Fruit fly (Drosophila melanogaster): ENCODE measurements around the gene RpL36A.

The RpL36A gene

dm6 chr2L:7991951-7992350 lies 50.8 kb downstream of the RpL36A start:
- TF ChIP-seq Dif (GFP tag; optimal IDR thresholded peaks at IDR 0.05; ENCODE audit: partially characterized antibody) (no peak), br (GFP tag; optimal IDR thresholded peaks at IDR 0.05) (peak; percentile 60), sv (GFP tag; optimal IDR thresholded peaks at IDR 0.05) (no peak), foxo (GFP tag; optimal IDR thresholded peaks at IDR 0.05) (peak in 1 of 2 experiments; percentile 41), brk (GFP tag; optimal IDR thresholded peaks at IDR 0.05) (peak; percentile 46), CG9705 (GFP tag; optimal IDR thresholded peaks at IDR 0.05) (peak; percentile 16), CG32264 (GFP tag; optimal IDR thresholded peaks at IDR 0.05) (peak; percentile 28), dmrt93B (GFP tag; optimal IDR thresholded peaks at IDR 0.05) (peak; percentile 15), Sp1 (GFP tag; optimal IDR thresholded peaks at IDR 0.05) (peak; percentile 77), psq (GFP tag; optimal IDR thresholded peaks at IDR 0.05) (peak; percentile 52), OdsH (GFP tag; optimal IDR thresholded peaks at IDR 0.05) (peak; percentile 78), Rel (GFP tag; optimal IDR thresholded peaks at IDR 0.05) (no peak), Rel (tag; optimal IDR thresholded peaks at IDR 0.05) (peak; percentile 55), HLH106 (tag; optimal IDR thresholded peaks at IDR 0.05) (peak; percentile 75), Hnf4 (GFP tag; optimal IDR thresholded peaks at IDR 0.05) (peak; percentile 61), ey (GFP tag; optimal IDR thresholded peaks at IDR 0.05) (peak; percentile 73), Hr78 (GFP tag; optimal IDR thresholded peaks at IDR 0.05) (no peak), h (GFP tag; optimal IDR thresholded peaks at IDR 0.05) (peak; percentile 16), Vsx2 (GFP tag; optimal IDR thresholded peaks at IDR 0.05; ENCODE audit: partially characterized antibody) (no peak), rgr (GFP tag; optimal IDR thresholded peaks at IDR 0.05) (peak; percentile 55), CrebA (GFP tag; optimal IDR thresholded peaks at IDR 0.05; ENCODE audit: borderline replicate concordance) (no peak), woc (GFP tag; optimal IDR thresholded peaks at IDR 0.05) (peak; percentile 15), tai (GFP tag; optimal IDR thresholded peaks at IDR 0.05) (peak; percentile 75)

Measured in whole organism, wandering third instar larva.